Worm (Caenorhabditis elegans): ENCODE results near the gene T19C3.3.

T19C3.3 gene

ce11 chrIII:646454-646853 lies 32.1 kb upstream of the T19C3.3 start, which contains the start of gene orai-1:
orai-1 (plus strand) TSS chrIII:646754.
- no peak for TF ChIP-seq pes-1 (GFP tag; IDR thresholded peaks at IDR 0.05)
- no peak for TF ChIP-seq ama-1 (optimal IDR thresholded peaks at IDR 0.05)
- no peak for TF ChIP-seq scrt-1 (GFP tag; IDR thresholded peaks at IDR 0.05)
- no peak for TF ChIP-seq aly-1 (tag; optimal IDR thresholded peaks at IDR 0.05)
- no peak for TF ChIP-seq ceh-36 (tag; optimal IDR thresholded peaks at IDR 0.05)
- TF ChIP-seq B0310.2 (tag; optimal IDR thresholded peaks at IDR 0.05) = no peak
- TF ChIP-seq flt-1 (GFP tag; IDR thresholded peaks at IDR 0.05) = no peak
- no peak for TF ChIP-seq tbx-37 (GFP tag; conservative IDR thresholded peaks at IDR 0.05)
- TF ChIP-seq hmg-4 (GFP tag; optimal IDR thresholded peaks at IDR 0.05) = no peak
- TF ChIP-seq tbx-11 (GFP tag; IDR thresholded peaks at IDR 0.05) = no peak
- no peak for TF ChIP-seq hnd-1 (tag; optimal IDR thresholded peaks at IDR 0.05)
- no peak for TF ChIP-seq tra-4 (tag; optimal IDR thresholded peaks at IDR 0.05)
- no peak for TF ChIP-seq F13C5.2 (tag; optimal IDR thresholded peaks at IDR 0.05)
- no peak for TF ChIP-seq hmbx-1 (tag; optimal IDR thresholded peaks at IDR 0.05)
- TF ChIP-seq sea-1 (GFP tag; conservative IDR thresholded peaks at IDR 0.05) = no peak
- TF ChIP-seq ceh-13 (GFP tag; optimal IDR thresholded peaks at IDR 0.05) = no peak
- TF ChIP-seq ets-7 (tag; optimal IDR thresholded peaks at IDR 0.05) = no peak

- TF ChIP-seq hmg-4 (GFP tag; optimal IDR thresholded peaks at IDR 0.05) (no peak), hmbx-1 (tag; optimal IDR thresholded peaks at IDR 0.05) (no peak), B0310.2 (tag; optimal IDR thresholded peaks at IDR 0.05) (no peak), flt-1 (GFP tag; IDR thresholded peaks at IDR 0.05) (no peak), ceh-36 (tag; optimal IDR thresholded peaks at IDR 0.05) (no peak), ceh-13 (GFP tag; optimal IDR thresholded peaks at IDR 0.05) (no peak), ama-1 (optimal IDR thresholded peaks at IDR 0.05) (no peak)
Measured at ce11 chrIII:644660-645059, 30.3 kb upstream of the T19C3.3 start.

- no peak for TF ChIP-seq ets-7 (tag; optimal IDR thresholded peaks at IDR 0.05)
- TF ChIP-seq hnd-1 (tag; optimal IDR thresholded peaks at IDR 0.05) = no peak
- no peak for TF ChIP-seq ceh-36 (tag; optimal IDR thresholded peaks at IDR 0.05)
- TF ChIP-seq ama-1 (optimal IDR thresholded peaks at IDR 0.05) = no peak
- TF ChIP-seq tbx-37 (GFP tag; conservative IDR thresholded peaks at IDR 0.05) = no peak
- TF ChIP-seq flt-1 (GFP tag; IDR thresholded peaks at IDR 0.05) = no peak
- TF ChIP-seq hmbx-1 (tag; optimal IDR thresholded peaks at IDR 0.05) = no peak
- no peak for TF ChIP-seq sea-1 (GFP tag; conservative IDR thresholded peaks at IDR 0.05)
- TF ChIP-seq tra-4 (tag; optimal IDR thresholded peaks at IDR 0.05) = no peak
Measured at ce11 chrIII:641759-642158, 27.4 kb upstream of the T19C3.3 start, which contains the start of gene W06E11.1. W06E11.1 (plus strand) TSS chrIII:642059.

ce11 chrIII:640198-640803 lies 26.0 kb upstream of the T19C3.3 start, which contains the start of the genes tag-266 and tag-267:
tag-266 (minus strand) TSS chrIII:640226.
tag-267 (plus strand) TSS chrIII:640790.
- TF ChIP-seq B0310.2 (tag; optimal IDR thresholded peaks at IDR 0.05) (peak; percentile 59), tbx-37 (GFP tag; conservative IDR thresholded peaks at IDR 0.05) (peak; percentile 58), sea-1 (GFP tag; conservative IDR thresholded peaks at IDR 0.05) (no peak), tra-4 (tag; optimal IDR thresholded peaks at IDR 0.05) (peak; percentile 18), scrt-1 (GFP tag; IDR thresholded peaks at IDR 0.05) (no peak), pes-1 (GFP tag; IDR thresholded peaks at IDR 0.05) (peak; percentile 78), ceh-36 (tag; optimal IDR thresholded peaks at IDR 0.05) (no peak), hmbx-1 (tag; optimal IDR thresholded peaks at IDR 0.05) (peak; percentile 56), ceh-13 (GFP tag; optimal IDR thresholded peaks at IDR 0.05) (peak; percentile 40), flt-1 (GFP tag; IDR thresholded peaks at IDR 0.05) (peak; percentile 35; the same call in 1 of the 2 replicates), F13C5.2 (tag; optimal IDR thresholded peaks at IDR 0.05) (peak; percentile 87), tbx-11 (GFP tag; IDR thresholded peaks at IDR 0.05) (peak; percentile 71), aly-1 (tag; optimal IDR thresholded peaks at IDR 0.05) (no peak), hnd-1 (tag; optimal IDR thresholded peaks at IDR 0.05) (peak; percentile 63)

ce11 chrIII:638319-638718 lies 24.0 kb upstream of the T19C3.3 start, which contains the start of gene sbds-1:
sbds-1 (minus strand) TSS chrIII:638419.
- no peak for TF ChIP-seq tbx-37 (GFP tag; conservative IDR thresholded peaks at IDR 0.05)
- TF ChIP-seq sea-1 (GFP tag; conservative IDR thresholded peaks at IDR 0.05) = no peak
- no peak for TF ChIP-seq F13C5.2 (tag; optimal IDR thresholded peaks at IDR 0.05)
- TF ChIP-seq ama-1 (optimal IDR thresholded peaks at IDR 0.05) = no peak
- no peak for TF ChIP-seq ceh-13 (GFP tag; optimal IDR thresholded peaks at IDR 0.05)
- TF ChIP-seq aly-1 (tag; optimal IDR thresholded peaks at IDR 0.05) = no peak
- TF ChIP-seq ceh-36 (tag; optimal IDR thresholded peaks at IDR 0.05) = no peak
- no peak for TF ChIP-seq ets-7 (tag; optimal IDR thresholded peaks at IDR 0.05)
- no peak for TF ChIP-seq hmg-4 (GFP tag; optimal IDR thresholded peaks at IDR 0.05)
- no peak for TF ChIP-seq hmbx-1 (tag; optimal IDR thresholded peaks at IDR 0.05)
- TF ChIP-seq pes-1 (GFP tag; IDR thresholded peaks at IDR 0.05) = no peak
- no peak for TF ChIP-seq hnd-1 (tag; optimal IDR thresholded peaks at IDR 0.05)

- no peak for TF ChIP-seq tra-4 (tag; optimal IDR thresholded peaks at IDR 0.05)
- TF ChIP-seq sea-1 (GFP tag; conservative IDR thresholded peaks at IDR 0.05) = no peak
- no peak for TF ChIP-seq scrt-1 (GFP tag; IDR thresholded peaks at IDR 0.05)
- no peak for TF ChIP-seq F13C5.2 (tag; optimal IDR thresholded peaks at IDR 0.05)
- TF ChIP-seq tbx-37 (GFP tag; conservative IDR thresholded peaks at IDR 0.05) = no peak
- TF ChIP-seq ets-7 (tag; optimal IDR thresholded peaks at IDR 0.05) = no peak
- TF ChIP-seq ama-1 (optimal IDR thresholded peaks at IDR 0.05) = no peak
- TF ChIP-seq hmg-4 (GFP tag; optimal IDR thresholded peaks at IDR 0.05) = no peak
- no peak for TF ChIP-seq tbx-11 (GFP tag; IDR thresholded peaks at IDR 0.05)
- TF ChIP-seq ceh-36 (tag; optimal IDR thresholded peaks at IDR 0.05) = no peak
- TF ChIP-seq ceh-13 (GFP tag; optimal IDR thresholded peaks at IDR 0.05) = no peak
- no peak for TF ChIP-seq hmbx-1 (tag; optimal IDR thresholded peaks at IDR 0.05)
Measured at ce11 chrIII:636067-636466, 21.7 kb upstream of the T19C3.3 start, which contains the start of gene T19C3.7. T19C3.7 (minus strand) TSS chrIII:636167.

- TF ChIP-seq hnd-1 (tag; optimal IDR thresholded peaks at IDR 0.05) (no peak), F13C5.2 (tag; optimal IDR thresholded peaks at IDR 0.05) (peak; percentile 12), hmbx-1 (tag; optimal IDR thresholded peaks at IDR 0.05) (no peak), sea-1 (GFP tag; conservative IDR thresholded peaks at IDR 0.05) (no peak), scrt-1 (GFP tag; IDR thresholded peaks at IDR 0.05) (no peak), hmg-4 (GFP tag; optimal IDR thresholded peaks at IDR 0.05) (no peak), ets-7 (tag; optimal IDR thresholded peaks at IDR 0.05) (no peak), tra-4 (tag; optimal IDR thresholded peaks at IDR 0.05) (no peak)
Measured at ce11 chrIII:634618-635017, 20.3 kb upstream of the T19C3.3 start, which contains the start of gene fem-2. fem-2 (minus strand) TSS chrIII:634626.
